Worm (Caenorhabditis elegans) whole organism, L4 larva: ENCODE measurements around the gene Y77E11A.23.

ENCODE experiments used
- D1046.2 ChIP-seq: fragments of 200-800 bp; sonication (Bioruptor generic); IDR thresholded peaks from 2 replicates; pipeline ENCODE4 v1.3.6; 2022; ENCODE audit warnings: missing genetic modification characterization, missing compliant biosample characterization
- F10B5.3 ChIP-seq: sonication (generic microtip); optimal IDR thresholded peaks from 2 replicates; lab custom pipeline; 2016; ENCODE audit warnings: mild to moderate bottlenecking, missing genetic modification characterization, missing compliant biosample characterization
- F26F4.8 ChIP-seq: fragments of 200-800 bp; sonication (Bioruptor generic); conservative IDR thresholded peaks from 2 replicates; pipeline ENCODE4 v1.3.6; 2022; ENCODE audit warnings: missing genetic modification characterization, missing compliant biosample characterization
- F37D6.2 ChIP-seq: sonication (generic microtip); optimal IDR thresholded peaks from 2 replicates; lab custom pipeline; 2016; ENCODE audit warnings: mild to moderate bottlenecking, missing genetic modification characterization, missing compliant biosample characterization
- F44E2.7 ChIP-seq: fragments of 200-800 bp; sonication (Bioruptor generic); IDR thresholded peaks from 2 replicates; pipeline ENCODE4 v2.1.2; 2022; ENCODE audit warnings: missing genetic modification characterization, missing compliant biosample characterization
- Y105C5A.15 ChIP-seq: fragments of 200-800 bp; sonication (Bioruptor generic); IDR thresholded peaks from 2 replicates; pipeline ENCODE4 v1.3.6; 2022; ENCODE audit warnings: missing genetic modification characterization, missing compliant biosample characterization
- Y5F2A.4 ChIP-seq: fragments of 200-800 bp; sonication (Bioruptor generic); optimal IDR thresholded peaks from 2 replicates; lab custom pipeline; 2018; ENCODE audit warnings: mild to moderate bottlenecking, missing genetic modification characterization, missing compliant biosample characterization
- aha-1 ChIP-seq: fragments of 150-350 bp; peaks from one replicate; lab custom pipeline; 2014; ENCODE audit warnings: missing biosample characterization, missing genetic modification characterization
- ama-1 ChIP-seq: fragments of 150-350 bp; optimal IDR thresholded peaks from 2 replicates; lab custom pipeline; 2014; ENCODE audit warnings: inconsistent platforms, mixed read lengths
- ceh-20 ChIP-seq: fragments of 200-800 bp; sonication (Bioruptor generic); IDR thresholded peaks from 2 replicates; pipeline ENCODE4 v1.3.6; 2022; ENCODE audit warnings: missing genetic modification reagents, missing genetic modification characterization, missing compliant biosample characterization
- ceh-28 ChIP-seq: fragments of 150-350 bp; optimal IDR thresholded peaks from 2 replicates; lab custom pipeline; 2014; ENCODE audit warnings: missing biosample characterization, missing genetic modification reagents, missing genetic modification characterization
- ceh-44 ChIP-seq: fragments of 200-800 bp; sonication (Bioruptor generic); IDR thresholded peaks from 2 replicates; pipeline ENCODE4 v1.3.6; 2022; ENCODE audit warnings: missing genetic modification reagents, missing genetic modification characterization, missing compliant biosample characterization
- cey-2 ChIP-seq: sonication (generic microtip); optimal IDR thresholded peaks from 3 replicates; lab custom pipeline; 2017; ENCODE audit warnings: missing genetic modification characterization, mild to moderate bottlenecking, missing compliant biosample characterization, antibody characterized with exemption, borderline replicate concordance; ENCODE audit not compliant: insufficient read depth
- daf-12 ChIP-seq: fragments of 150-350 bp; optimal IDR thresholded peaks from 2 replicates; lab custom pipeline; 2014; ENCODE audit warnings: missing biosample characterization, missing genetic modification reagents, missing genetic modification characterization
- daf-16 ChIP-seq, 3 experiments: sonication (generic microtip); optimal IDR thresholded peaks; 2 replicates each; lab custom pipeline; 2016 to 2017; ENCODE audit warnings: missing genetic modification characterization in 3 of 3, missing genetic modification reagents in 3 of 3, mild to moderate bottlenecking in 2 of 3, missing compliant biosample characterization in 2 of 3, missing biosample characterization in 1 of 3, moderate library complexity in 1 of 3
- dmd-6 ChIP-seq: fragments of 200-800 bp; sonication (Bioruptor generic); IDR thresholded peaks from 2 replicates; pipeline ENCODE4 v1.3.6; 2022; ENCODE audit warnings: missing genetic modification reagents, missing genetic modification characterization, missing compliant biosample characterization
- dve-1 ChIP-seq: sonication (generic microtip); optimal IDR thresholded peaks from 2 replicates; lab custom pipeline; 2017; ENCODE audit warnings: antibody characterized with exemption, mild to moderate bottlenecking, missing genetic modification characterization, missing compliant biosample characterization; ENCODE audit not compliant: insufficient read depth
- fkh-10 ChIP-seq: fragments of 150-350 bp; optimal IDR thresholded peaks from 2 replicates; lab custom pipeline; 2014; ENCODE audit warnings: missing biosample characterization, missing genetic modification reagents, missing genetic modification characterization
- fos-1 ChIP-seq: fragments of 150-350 bp; optimal IDR thresholded peaks from 2 replicates; lab custom pipeline; 2014; ENCODE audit warnings: missing biosample characterization, missing genetic modification characterization
- hlh-11 ChIP-seq: fragments of 200-800 bp; sonication (Bioruptor generic); optimal IDR thresholded peaks from 2 replicates; lab custom pipeline; 2018; ENCODE audit warnings: mild to moderate bottlenecking, missing genetic modification characterization, missing compliant biosample characterization
- lim-7 ChIP-seq: fragments of 200-800 bp; sonication (Bioruptor generic); IDR thresholded peaks from 2 replicates; pipeline ENCODE4 v1.3.6; 2022; ENCODE audit warnings: missing genetic modification characterization, missing compliant biosample characterization
- lin-13 ChIP-seq: fragments of 150-350 bp; optimal IDR thresholded peaks from 2 replicates; lab custom pipeline; 2014; ENCODE audit warnings: missing biosample characterization, missing genetic modification reagents, missing genetic modification characterization
- lin-15B ChIP-seq: fragments of 150-350 bp; sonication (generic microtip); optimal IDR thresholded peaks from 3 replicates; lab custom pipeline; 2014; ENCODE audit warnings: missing biosample characterization, missing genetic modification characterization
- lin-38 ChIP-seq: fragments of 200-800 bp; sonication (Bioruptor generic); IDR thresholded peaks from 2 replicates; pipeline ENCODE4 v1.3.6; 2022; ENCODE audit warnings: missing genetic modification reagents, missing genetic modification characterization, missing compliant biosample characterization
- lir-3 ChIP-seq: sonication (generic microtip); optimal IDR thresholded peaks from 2 replicates; lab custom pipeline; 2016; ENCODE audit warnings: mild to moderate bottlenecking, missing genetic modification characterization, missing compliant biosample characterization
- lsy-2 ChIP-seq, 2 experiments: fragments of 150-350 bp in 1 of 2; sonication (generic microtip) in 1 of 2; optimal IDR thresholded peaks; 2 replicates each; lab custom pipeline; 2014 to 2017; ENCODE audit warnings: missing biosample characterization in 2 of 2, missing genetic modification characterization in 2 of 2
- madf-9 ChIP-seq: fragments of 200-800 bp; sonication (Bioruptor generic); conservative IDR thresholded peaks from 2 replicates; pipeline ENCODE4 v1.3.6; 2022; ENCODE audit warnings: missing genetic modification reagents, missing genetic modification characterization, missing compliant biosample characterization
- mdt-29 ChIP-seq: fragments of 200-800 bp; sonication (Bioruptor generic); IDR thresholded peaks from 2 replicates; pipeline ENCODE4 v1.3.6; 2022; ENCODE audit warnings: missing genetic modification reagents, missing genetic modification characterization, missing compliant biosample characterization
- mes-2 ChIP-seq: sonication (generic microtip); optimal IDR thresholded peaks from 2 replicates; lab custom pipeline; 2016; ENCODE audit warnings: missing genotype, mild to moderate bottlenecking, missing genetic modification characterization, missing compliant biosample characterization; ENCODE audit not compliant: poor library complexity, severe bottlenecking
- nhr-25 ChIP-seq: sonication (generic microtip); optimal IDR thresholded peaks from 2 replicates; lab custom pipeline; 2017; ENCODE audit warnings: missing genetic modification characterization, mild to moderate bottlenecking, missing compliant biosample characterization, antibody characterized with exemption, moderate library complexity, borderline replicate concordance; ENCODE audit not compliant: insufficient read depth
- nhr-28 ChIP-seq: fragments of 150-350 bp; optimal IDR thresholded peaks from 2 replicates; lab custom pipeline; 2014; ENCODE audit warnings: missing biosample characterization, missing genetic modification characterization
- nhr-42 ChIP-seq: fragments of 200-800 bp; sonication (Bioruptor generic); IDR thresholded peaks from 2 replicates; pipeline ENCODE4 v1.3.6; 2022; ENCODE audit warnings: missing genetic modification characterization, missing compliant biosample characterization
- nhr-48 ChIP-seq: sonication (generic microtip); optimal IDR thresholded peaks from 2 replicates; lab custom pipeline; 2016; ENCODE audit warnings: mild to moderate bottlenecking, missing genetic modification characterization, missing compliant biosample characterization
- nhr-77 ChIP-seq: fragments of 150-350 bp; optimal IDR thresholded peaks from 2 replicates; lab custom pipeline; 2014; ENCODE audit warnings: missing biosample characterization, missing genetic modification characterization
- php-3 ChIP-seq: fragments of 200-800 bp; sonication (Bioruptor generic); IDR thresholded peaks from 2 replicates; pipeline ENCODE4 v1.3.6; 2022; ENCODE audit warnings: missing genetic modification reagents, missing genetic modification characterization, missing compliant biosample characterization
- pqm-1 ChIP-seq: sonication (generic microtip); optimal IDR thresholded peaks from 2 replicates; lab custom pipeline; 2017; ENCODE audit warnings: missing biosample characterization, missing genetic modification characterization
- sdz-12 ChIP-seq: fragments of 200-800 bp; sonication (Bioruptor generic); optimal IDR thresholded peaks from 2 replicates; lab custom pipeline; 2018; ENCODE audit warnings: mild to moderate bottlenecking, missing genetic modification characterization, missing compliant biosample characterization
- snpc-1.2 ChIP-seq: fragments of 200-800 bp; sonication (Bioruptor generic); IDR thresholded peaks from 2 replicates; pipeline ENCODE4 v1.3.6; 2022; ENCODE audit warnings: missing genetic modification reagents, missing genetic modification characterization, missing compliant biosample characterization
- spr-1 ChIP-seq: sonication (generic microtip); optimal IDR thresholded peaks from 2 replicates; lab custom pipeline; 2016; ENCODE audit warnings: mild to moderate bottlenecking, missing genetic modification characterization, missing compliant biosample characterization
- tag-97 ChIP-seq: fragments of 200-800 bp; sonication (Bioruptor generic); IDR thresholded peaks from 2 replicates; pipeline ENCODE4 v1.3.6; 2022; ENCODE audit warnings: missing genetic modification characterization, missing compliant biosample characterization
- tra-1 ChIP-seq: fragments of 200-800 bp; sonication (Bioruptor generic); IDR thresholded peaks from 2 replicates; pipeline ENCODE4 v1.3.6; 2022; ENCODE audit warnings: missing genetic modification reagents, missing genetic modification characterization, missing compliant biosample characterization
- unc-130 ChIP-seq: sonication (generic microtip); optimal IDR thresholded peaks from 2 replicates; lab custom pipeline; 2016; ENCODE audit warnings: missing genetic modification reagents, missing genetic modification characterization, missing compliant biosample characterization
- unc-39 ChIP-seq: sonication (generic microtip); optimal IDR thresholded peaks from 2 replicates; lab custom pipeline; 2017; ENCODE audit warnings: missing biosample characterization, missing genetic modification characterization
- zag-1 ChIP-seq: fragments of 150-350 bp; optimal IDR thresholded peaks from 2 replicates; lab custom pipeline; 2014; ENCODE audit warnings: missing biosample characterization, missing genetic modification characterization
- zfp-3 ChIP-seq: fragments of 200-800 bp; sonication (Bioruptor generic); conservative IDR thresholded peaks from 2 replicates; pipeline ENCODE4 v1.3.6; 2022; ENCODE audit warnings: missing genetic modification reagents, missing genetic modification characterization, missing compliant biosample characterization
- ztf-11 ChIP-seq: fragments of 150-350 bp; optimal IDR thresholded peaks from 2 replicates; lab custom pipeline; 2014; ENCODE audit warnings: missing biosample characterization, missing genetic modification characterization
- ztf-7 ChIP-seq: fragments of 150-350 bp; optimal IDR thresholded peaks from 2 replicates; lab custom pipeline; 2014; ENCODE audit warnings: missing biosample characterization, missing genetic modification characterization

Y77E11A.23 gene

ce11 chrIV:1407049-1407448 lies 23.1 kb downstream of the Y77E11A.23 start:
- TF ChIP-seq zfp-3 (no peak), F26F4.8 (GFP tag; lab: Robert Waterston, UW) (no peak), dve-1 (tag; lab: Kevin White, UChicago) (no peak), F37D6.2 (tag; lab: Kevin White, UChicago) (no peak), ceh-28 (tag; lab: Kevin White, UChicago) (no peak), ceh-20 (GFP tag; lab: Robert Waterston, UW) (no peak), aha-1 (tag; lab: Kevin White, UChicago) (peak; percentile 94), fos-1 (no peak), snpc-1.2 (GFP tag; lab: Robert Waterston, UW) (no peak), lin-38 (GFP tag; lab: Robert Waterston, UW) (peak; percentile 11; the same call in 1 of the 2 replicates)

- no peak for TF ChIP-seq php-3
- TF ChIP-seq ceh-44 (GFP tag; lab: Robert Waterston, UW): no peak
- TF ChIP-seq sdz-12 (GFP tag; lab: Kevin White, UChicago): no peak
- no peak for TF ChIP-seq mes-2 (tag; lab: Kevin White, UChicago)
- no peak for TF ChIP-seq F10B5.3 (tag; lab: Kevin White, UChicago)
- no peak for TF ChIP-seq dmd-6
- no peak for TF ChIP-seq mdt-29 (GFP tag; lab: Robert Waterston, UW)
- TF ChIP-seq lin-13 (GFP tag; lab: Kevin White, UChicago): no peak
- no peak for TF ChIP-seq lin-38 (GFP tag; lab: Robert Waterston, UW)
- TF ChIP-seq unc-39: no peak
- TF ChIP-seq daf-12: no peak
- no peak for TF ChIP-seq unc-130 (GFP tag; lab: Kevin White, UChicago)
- TF ChIP-seq ztf-11 (tag; lab: Kevin White, UChicago): no peak
- no peak for TF ChIP-seq cey-2 (tag; lab: Kevin White, UChicago)
- TF ChIP-seq Y105C5A.15 (GFP tag; lab: Robert Waterston, UW): no peak
- no peak for TF ChIP-seq nhr-25 (tag; lab: Kevin White, UChicago)
- no peak for TF ChIP-seq ztf-7
- no peak for TF ChIP-seq spr-1 (tag; lab: Kevin White, UChicago)
- TF ChIP-seq, all 104 proteins: peak for 0
Observed at ce11 chrIV:1406267-1406666, 23.9 kb downstream of the Y77E11A.23 start, which contains the start of gene spp-31. TSS of gene spp-31 (plus strand) at chrIV:1406567.

DNA sequence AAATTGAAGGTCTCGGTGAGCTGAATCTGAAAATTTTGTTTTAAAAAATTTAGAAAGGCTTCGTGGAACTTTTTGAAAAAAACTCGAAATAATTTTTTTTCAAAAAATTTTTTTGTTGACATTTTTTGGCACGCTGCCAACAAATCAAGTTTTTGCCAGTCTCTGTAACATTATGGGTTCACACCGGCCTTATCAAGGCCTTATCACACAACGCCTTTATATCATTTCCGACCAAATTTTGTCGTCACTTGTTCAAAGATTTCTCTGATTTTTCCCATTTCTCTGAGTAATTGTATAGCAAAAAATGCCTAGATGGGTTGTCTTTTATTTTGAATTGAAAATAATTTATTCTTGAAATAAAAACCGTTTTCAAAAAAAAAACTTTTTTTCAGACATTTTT lies 24.4 kb downstream of the Y77E11A.23 start:
- TF ChIP-seq dve-1 (tag; lab: Kevin White, UChicago): peak; percentile 22
- no peak for TF ChIP-seq nhr-77 (tag; lab: Kevin White, UChicago)
- peak in 1 of 2 experiments; percentile 3 for TF ChIP-seq lsy-2 (tag; optimal IDR thresholded peaks at IDR 0.05; lab: Kevin White, UChicago)
- peak; percentile 36 for TF ChIP-seq aha-1 (tag; lab: Kevin White, UChicago)
- TF ChIP-seq dmd-6: peak; percentile 45; the same call in 1 of the 2 replicates
- TF ChIP-seq nhr-48 (tag; lab: Kevin White, UChicago): peak; percentile 20
- TF ChIP-seq ama-1 (lab: Kevin White, UChicago): no peak
- TF ChIP-seq nhr-28 (tag; lab: Kevin White, UChicago): peak; percentile 38
- no peak for TF ChIP-seq tra-1
- TF ChIP-seq hlh-11 (tag; lab: Kevin White, UChicago): peak; percentile 23

DNA sequence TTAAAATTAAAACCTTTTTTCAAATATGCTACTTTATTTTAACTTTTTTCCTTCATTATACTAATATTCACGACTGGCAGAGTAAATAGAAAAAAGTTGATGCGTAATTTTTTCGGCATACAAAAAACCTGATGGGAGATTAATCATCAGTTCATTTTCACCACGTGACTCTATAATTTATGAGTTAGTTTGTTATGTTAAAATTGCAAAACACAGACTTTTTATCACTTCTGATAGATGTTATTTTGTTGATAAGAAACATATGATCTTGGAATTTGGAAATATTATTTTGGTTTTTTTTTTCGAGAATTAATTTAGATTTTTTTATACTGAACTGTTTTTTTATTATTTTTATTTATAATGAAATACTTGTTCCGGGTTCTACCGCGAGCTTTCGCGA lies 26.2 kb downstream of the Y77E11A.23 start:
- TF ChIP-seq dve-1 (tag; lab: Kevin White, UChicago) (peak; percentile 30), daf-16 (GFP tag; optimal IDR thresholded peaks at IDR 0.05; lab: Kevin White, UChicago) (no peak), daf-16 (tag; optimal IDR thresholded peaks at IDR 0.05; lab: Kevin White, UChicago) (peak; percentile 55), lim-7 (GFP tag; lab: Robert Waterston, UW) (no peak), tag-97 (no peak), zag-1 (no peak), fkh-10 (GFP tag; lab: Kevin White, UChicago) (no peak), nhr-42 (GFP tag; lab: Robert Waterston, UW) (no peak), tra-1 (no peak), D1046.2 (GFP tag; lab: Robert Waterston, UW) (no peak), madf-9 (no peak), F44E2.7 (no peak), pqm-1 (tag; lab: Kevin White, UChicago) (no peak), lir-3 (tag; lab: Kevin White, UChicago) (no peak), ama-1 (lab: Kevin White, UChicago) (no peak), lin-15B (tag; lab: Kevin White, UChicago) (no peak), Y5F2A.4 (GFP tag; lab: Kevin White, UChicago) (no peak)
